Worm (Caenorhabditis elegans): ENCODE measurements around the gene W03C9.8.

W03C9.8 gene

DNA sequence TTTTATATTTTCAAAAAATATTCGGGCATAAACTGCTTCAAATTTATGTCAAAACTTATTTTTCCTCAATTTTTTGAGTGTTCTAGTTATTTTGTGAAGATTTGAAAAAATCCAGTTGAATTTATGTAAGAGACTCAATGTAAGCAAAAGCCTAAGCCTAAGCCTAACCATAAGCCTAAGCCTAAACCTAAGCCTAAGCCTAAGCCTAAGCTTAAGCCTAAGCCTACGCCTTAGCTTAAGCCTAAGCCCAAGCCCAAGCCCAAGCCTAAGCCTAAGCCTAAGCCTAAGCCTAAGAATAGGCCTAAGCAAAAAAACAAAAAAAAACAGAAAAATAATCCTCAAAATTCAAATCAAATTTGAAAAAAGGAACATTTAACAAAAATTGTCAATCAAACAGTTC is 18.4 kb upstream of the W03C9.8 start:
- TF ChIP-seq nhr-27 (tag; optimal IDR thresholded peaks at IDR 0.05) (no peak), him-1 (tag; optimal IDR thresholded peaks at IDR 0.05) (no peak), lsl-1 (GFP tag; optimal IDR thresholded peaks at IDR 0.05) (no peak), madf-6 (GFP tag; IDR thresholded peaks at IDR 0.05) (no peak), attf-6 (GFP tag; IDR thresholded peaks at IDR 0.05) (no peak), athp-1 (tag; optimal IDR thresholded peaks at IDR 0.05) (no peak), B0035.1 (tag; optimal IDR thresholded peaks at IDR 0.05) (no peak), madf-10 (tag; optimal IDR thresholded peaks at IDR 0.05) (no peak), C06A6.2 (GFP tag; conservative IDR thresholded peaks at IDR 0.05) (no peak), ZK185.1 (tag; optimal IDR thresholded peaks at IDR 0.05; ENCODE audit: poor library complexity, severe bottlenecking) (no peak), Y53G8AR.9 (GFP tag; conservative IDR thresholded peaks at IDR 0.05) (no peak), T26A5.8 (tag; optimal IDR thresholded peaks at IDR 0.05) (no peak), T07F8.4 (tag; optimal IDR thresholded peaks at IDR 0.05) (no peak)

DNA sequence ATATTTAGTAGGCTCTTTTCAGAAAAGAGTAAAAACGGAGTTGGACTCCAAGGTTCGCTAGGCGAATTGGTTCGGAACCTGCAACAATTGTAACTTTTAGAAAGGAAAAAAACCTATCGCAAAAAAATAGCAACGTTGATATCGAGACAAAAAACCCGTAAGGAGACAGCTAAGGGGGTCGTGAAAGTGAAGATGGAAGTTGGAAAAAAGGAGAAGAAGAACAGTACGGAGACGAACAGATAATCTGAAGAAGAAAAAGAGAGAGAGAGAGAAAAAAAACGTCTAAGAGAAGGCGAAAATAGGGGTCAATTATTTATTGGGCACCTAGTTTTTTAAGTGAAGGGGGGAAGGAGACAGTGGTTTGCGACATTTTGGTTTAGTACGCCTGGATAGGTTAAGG is 13.3 kb upstream of the W03C9.8 start, which contains the start of gene lin-29:
Gene lin-29 (minus strand): TSS at position 78 of the 400 bp plus-strand sequence.
- TF ChIP-seq pha-4 (tag; optimal IDR thresholded peaks at IDR 0.05) (no peak), snpc-1.3 (tag; optimal IDR thresholded peaks at IDR 0.05; ENCODE audit: insufficient read depth) (no peak), ZK185.1 (tag; optimal IDR thresholded peaks at IDR 0.05; ENCODE audit: poor library complexity, severe bottlenecking) (no peak), let-526 (GFP tag; IDR thresholded peaks at IDR 0.05) (no peak), hsf-1 (GFP tag; IDR thresholded peaks at IDR 0.05) (no peak), lin-26 (GFP tag; IDR thresholded peaks at IDR 0.05) (no peak), F49E8.2 (tag; optimal IDR thresholded peaks at IDR 0.05; ENCODE audit: insufficient read depth) (no peak), Y53G8AR.9 (GFP tag; conservative IDR thresholded peaks at IDR 0.05) (no peak), F10E7.11 (tag; optimal IDR thresholded peaks at IDR 0.05) (no peak)

DNA sequence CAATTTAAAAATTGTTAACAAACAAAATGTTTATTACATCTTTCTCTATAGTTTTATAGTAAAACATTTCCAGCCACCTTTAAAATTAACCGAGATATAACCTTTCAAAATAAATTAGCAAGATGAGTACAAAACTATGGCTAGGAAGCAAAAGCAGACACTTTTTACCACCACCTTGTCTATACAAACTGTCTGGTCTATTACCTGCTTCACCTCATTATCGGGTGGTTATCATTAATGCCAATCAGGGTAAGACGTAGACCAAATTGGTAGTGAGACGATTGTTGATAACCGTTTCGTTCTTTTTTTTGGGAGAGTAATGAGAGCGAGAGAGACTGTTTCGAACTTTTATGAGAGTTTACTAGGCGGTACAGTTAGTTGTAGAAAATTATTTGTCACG is 12.2 kb upstream of the W03C9.8 start:
- TF ChIP-seq unc-130 (GFP tag; optimal IDR thresholded peaks at IDR 0.05) = no peak
- TF ChIP-seq F52B5.7 (tag; optimal IDR thresholded peaks at IDR 0.05) = no peak
- peak; percentile 54 for TF ChIP-seq nhr-80 (tag; optimal IDR thresholded peaks at IDR 0.05)
- TF ChIP-seq F57A8.1 (GFP tag; optimal IDR thresholded peaks at IDR 0.05) = no peak
- no peak for TF ChIP-seq Y53F4B.3 (GFP tag; IDR thresholded peaks at IDR 0.05)

DNA sequence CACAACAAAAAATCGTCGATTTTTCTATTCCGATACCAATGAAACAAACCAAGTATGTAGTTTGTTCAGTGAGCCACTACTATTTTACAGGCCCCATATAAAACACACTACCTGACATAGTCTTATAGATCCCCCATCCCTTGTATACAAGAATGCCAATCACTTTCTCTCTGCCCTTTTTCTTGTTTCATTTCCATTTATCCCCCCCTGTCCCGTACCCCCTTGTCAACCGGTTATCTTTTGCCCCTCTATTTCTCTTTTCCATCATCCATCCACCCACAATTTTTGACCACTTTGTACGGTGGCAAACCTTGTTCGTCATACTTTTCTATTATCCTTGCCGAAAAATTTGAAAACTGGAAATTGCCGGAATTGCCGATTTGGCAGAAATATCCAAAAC is 4.4 kb downstream of the W03C9.8 start:
- no peak for TF ChIP-seq hlh-12 (tag; optimal IDR thresholded peaks at IDR 0.05)
- TF ChIP-seq nhr-80 (tag; optimal IDR thresholded peaks at IDR 0.05) = no peak
- no peak for TF ChIP-seq ceh-40 (GFP tag; IDR thresholded peaks at IDR 0.05)
- no peak for TF ChIP-seq efl-1 (GFP tag; optimal IDR thresholded peaks at IDR 0.05)
- no peak for TF ChIP-seq lin-35 (GFP tag; optimal IDR thresholded peaks at IDR 0.05)
- TF ChIP-seq Y79H2A.3 (GFP tag; conservative IDR thresholded peaks at IDR 0.05) = no peak
- TF ChIP-seq pha-4 (tag; optimal IDR thresholded peaks at IDR 0.05) = no peak
- no peak for TF ChIP-seq T07F8.4 (tag; optimal IDR thresholded peaks at IDR 0.05)
- no peak for TF ChIP-seq nhr-27 (tag; optimal IDR thresholded peaks at IDR 0.05)
- no peak for TF ChIP-seq Y56A3A.18 (GFP tag; IDR thresholded peaks at IDR 0.05)
- TF ChIP-seq B0035.1 (tag; optimal IDR thresholded peaks at IDR 0.05) = no peak

DNA sequence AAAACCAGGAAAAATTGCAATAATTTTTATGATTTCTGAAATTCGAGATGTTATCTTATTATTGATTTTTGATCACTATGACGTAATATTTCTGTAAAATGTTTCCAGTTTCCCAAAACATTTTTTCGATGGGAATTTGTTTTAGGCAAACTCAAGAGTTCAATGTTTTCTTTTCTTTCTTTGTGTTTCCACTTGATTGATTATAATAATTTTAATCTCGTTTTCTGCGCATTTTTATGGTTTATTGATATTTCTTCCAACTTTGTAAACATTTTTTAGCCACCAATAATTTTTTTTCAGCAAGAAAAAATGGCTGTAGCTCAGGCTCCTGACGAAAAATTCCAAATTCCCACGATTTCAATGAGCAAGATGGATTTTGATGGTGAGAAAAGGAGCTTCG is 5.6 kb downstream of the W03C9.8 start, which contains the start of gene W03C9.6:
Gene W03C9.6 (plus strand): TSS at position 301 of the 400 bp plus-strand sequence.
- no peak for TF ChIP-seq C17E4.6 (GFP tag; IDR thresholded peaks at IDR 0.05)
- TF ChIP-seq sea-2 (GFP tag; IDR thresholded peaks at IDR 0.05) = no peak
- TF ChIP-seq Y79H2A.3 (GFP tag; conservative IDR thresholded peaks at IDR 0.05) = no peak
